In genomic region chrX:11690014-11690591, ce11 we compare ENCODE assay signal across 2 worm cellular contexts.
TF ChIP-seq lines count a peak whose summit lies in the region.

Gene C44C10.10 (plus strand): TSS chrX:11690314.
Gene C44C10.5 (plus strand): TSS chrX:11690541.

TF ChIP-seq in whole organism, L4 larva, 104 proteins besides CTCF, POLR2A, EP300 and RAD21:
- TF ChIP-seq snpc-1.2 (GFP tag; IDR thresholded peaks at IDR 0.05; lab: Robert Waterston, UW), result no peak
- no peak for TF ChIP-seq attf-4 (tag; optimal IDR thresholded peaks at IDR 0.05; lab: Kevin White, UChicago)
- peak; percentile 7 for TF ChIP-seq aha-1 (tag; lab: Kevin White, UChicago)

TF ChIP-seq in whole organism, mixed stage, embryonic, 35 proteins besides CTCF, POLR2A, EP300 and RAD21:
- no peak for TF ChIP-seq ztf-11 (tag; optimal IDR thresholded peaks at IDR 0.05; lab: Kevin White, UChicago)
- TF ChIP-seq elt-1 (tag; optimal IDR thresholded peaks at IDR 0.05; lab: Kevin White, UChicago; ENCODE audit: borderline replicate concordance, insufficient read depth), result peak; percentile 30
